Worm (Caenorhabditis elegans) whole organism, late embryonic: Measurements from ENCODE around the gene nyn-3.
A peak's percentile ranks its signal among the peaks of the same experiment; 100 is the strongest.

Source experiments
- F13H6.1 ChIP-seq: sonication (generic microtip); optimal IDR thresholded peaks from 2 replicates; lab custom pipeline; 2016; ENCODE audit warnings: missing genetic modification characterization, missing compliant biosample characterization
- K02D7.2 ChIP-seq: sonication (generic microtip); optimal IDR thresholded peaks from 2 replicates; lab custom pipeline; 2017; ENCODE audit warnings: mild to moderate bottlenecking, missing genetic modification characterization, missing compliant biosample characterization
- K09A11.1 ChIP-seq: sonication (generic microtip); optimal IDR thresholded peaks from 2 replicates; lab custom pipeline; 2017; ENCODE audit warnings: antibody characterized with exemption, mild to moderate bottlenecking, missing genetic modification characterization, missing compliant biosample characterization; ENCODE audit not compliant: insufficient read depth
- Y22D7AL.16 ChIP-seq: sonication (generic microtip); optimal IDR thresholded peaks from 2 replicates; lab custom pipeline; 2016; ENCODE audit warnings: missing genetic modification characterization, missing compliant biosample characterization
- ceh-14 ChIP-seq: sonication (generic microtip); optimal IDR thresholded peaks from 2 replicates; lab custom pipeline; 2016; ENCODE audit warnings: missing genotype, missing genetic modification characterization, missing compliant biosample characterization
- ceh-18 ChIP-seq: sonication (generic microtip); optimal IDR thresholded peaks from 2 replicates; lab custom pipeline; 2016; ENCODE audit warnings: missing genetic modification characterization, missing compliant biosample characterization
- ceh-19 ChIP-seq: fragments of 200-800 bp; sonication (Bioruptor generic); optimal IDR thresholded peaks from 2 replicates; lab custom pipeline; 2018; ENCODE audit warnings: mild to moderate bottlenecking, missing genetic modification characterization, missing compliant biosample characterization
- ceh-2 ChIP-seq: sonication (generic microtip); optimal IDR thresholded peaks from 2 replicates; lab custom pipeline; 2016; ENCODE audit warnings: missing genotype, missing genetic modification characterization, missing compliant biosample characterization
- ceh-22 ChIP-seq: sonication (generic microtip); optimal IDR thresholded peaks from 2 replicates; lab custom pipeline; 2017; ENCODE audit warnings: missing biosample characterization, missing genetic modification characterization
- ceh-24 ChIP-seq: sonication (generic microtip); optimal IDR thresholded peaks from 2 replicates; lab custom pipeline; 2016; ENCODE audit warnings: mild to moderate bottlenecking, missing genetic modification characterization, missing compliant biosample characterization
- ceh-30 ChIP-seq: fragments of 150-350 bp; optimal IDR thresholded peaks from 2 replicates; lab custom pipeline; 2014; ENCODE audit warnings: missing biosample characterization, missing genetic modification characterization
- ceh-31 ChIP-seq: sonication (generic microtip); optimal IDR thresholded peaks from 2 replicates; lab custom pipeline; 2016; ENCODE audit warnings: missing genetic modification characterization, missing compliant biosample characterization
- ceh-34 ChIP-seq: sonication (generic microtip); optimal IDR thresholded peaks from 2 replicates; lab custom pipeline; 2016; ENCODE audit warnings: mild to moderate bottlenecking, missing genetic modification characterization, missing compliant biosample characterization
- ceh-48 ChIP-seq: sonication (generic microtip); optimal IDR thresholded peaks from 2 replicates; lab custom pipeline; 2016; ENCODE audit warnings: missing genetic modification characterization, inconsistent platforms, missing compliant biosample characterization
- ceh-9 ChIP-seq: sonication (generic microtip); optimal IDR thresholded peaks from 2 replicates; lab custom pipeline; 2016; ENCODE audit warnings: mild to moderate bottlenecking, missing genetic modification characterization, inconsistent platforms, missing compliant biosample characterization
- che-1 ChIP-seq: sonication (generic microtip); optimal IDR thresholded peaks from 2 replicates; lab custom pipeline; 2016; ENCODE audit warnings: mild to moderate bottlenecking, missing genetic modification characterization, missing compliant biosample characterization
- dmd-4 ChIP-seq: sonication (generic microtip); optimal IDR thresholded peaks from 2 replicates; lab custom pipeline; 2016; ENCODE audit warnings: borderline replicate concordance, missing genetic modification characterization, missing compliant biosample characterization
- elt-2 ChIP-seq: sonication (generic microtip); optimal IDR thresholded peaks from 2 replicates; lab custom pipeline; 2016; ENCODE audit warnings: missing genetic modification reagents, missing genetic modification characterization, missing compliant biosample characterization
- ets-4 ChIP-seq: sonication (generic microtip); optimal IDR thresholded peaks from 2 replicates; lab custom pipeline; 2016; ENCODE audit warnings: missing genetic modification characterization, missing compliant biosample characterization
- fkh-10 ChIP-seq: fragments of 150-350 bp; optimal IDR thresholded peaks from 2 replicates; lab custom pipeline; 2014; ENCODE audit warnings: missing biosample characterization, missing genetic modification reagents, missing genetic modification characterization
- hlh-13 ChIP-seq: fragments of 200-800 bp; sonication (Bioruptor generic); optimal IDR thresholded peaks from 2 replicates; lab custom pipeline; 2018; ENCODE audit warnings: mild to moderate bottlenecking, missing genetic modification characterization, missing compliant biosample characterization
- hlh-30 ChIP-seq: sonication (generic microtip); optimal IDR thresholded peaks from 2 replicates; lab custom pipeline; 2017; ENCODE audit warnings: antibody characterized with exemption, missing genetic modification characterization, missing compliant biosample characterization; ENCODE audit not compliant: insufficient read depth
- hlh-6 ChIP-seq: sonication (generic microtip); optimal IDR thresholded peaks from 2 replicates; lab custom pipeline; 2016; ENCODE audit warnings: missing genotype, missing genetic modification characterization, missing compliant biosample characterization
- hlh-8 ChIP-seq: sonication (generic microtip); optimal IDR thresholded peaks from 2 replicates; lab custom pipeline; 2016; ENCODE audit warnings: missing genotype, missing genetic modification characterization, missing compliant biosample characterization
- lin-11 ChIP-seq: fragments of 200-800 bp; sonication (Bioruptor generic); optimal IDR thresholded peaks from 2 replicates; lab custom pipeline; 2018; ENCODE audit warnings: mild to moderate bottlenecking, missing genetic modification characterization, missing compliant biosample characterization
- mec-3 ChIP-seq: sonication (generic microtip); optimal IDR thresholded peaks from 2 replicates; lab custom pipeline; 2016; ENCODE audit warnings: borderline replicate concordance, missing genetic modification characterization, missing compliant biosample characterization
- pag-3 ChIP-seq: sonication (generic microtip); optimal IDR thresholded peaks from 2 replicates; lab custom pipeline; 2016; ENCODE audit warnings: missing compliant biosample characterization, missing genetic modification characterization, borderline replicate concordance
- pat-9 ChIP-seq: fragments of 200-800 bp; sonication (Bioruptor generic); optimal IDR thresholded peaks from 2 replicates; lab custom pipeline; 2018; ENCODE audit warnings: mild to moderate bottlenecking, missing genetic modification characterization, moderate library complexity, missing compliant biosample characterization
- pha-4 ChIP-seq: fragments of 150-350 bp; optimal IDR thresholded peaks from 2 replicates; lab custom pipeline; 2018; ENCODE audit warnings: missing biosample characterization, missing genetic modification reagents, missing genetic modification characterization
- pqm-1 ChIP-seq: sonication (generic microtip); optimal IDR thresholded peaks from 2 replicates; lab custom pipeline; 2016; ENCODE audit warnings: missing genetic modification characterization, missing compliant biosample characterization
- pros-1 ChIP-seq: fragments of 150-350 bp; optimal IDR thresholded peaks from 2 replicates; lab custom pipeline; 2014; ENCODE audit warnings: missing biosample characterization, missing genetic modification reagents, missing genetic modification characterization
- sdc-2 ChIP-seq: sonication (generic microtip); optimal IDR thresholded peaks from 2 replicates; lab custom pipeline; 2016; ENCODE audit warnings: missing genotype, missing genetic modification characterization, missing compliant biosample characterization
- sox-2 ChIP-seq: fragments of 200-800 bp; sonication (Bioruptor generic); IDR thresholded peaks from 2 replicates; pipeline ENCODE4 v1.3.6; 2022; ENCODE audit warnings: missing genetic modification reagents, missing genetic modification characterization, missing compliant biosample characterization
- sox-4 ChIP-seq: sonication (generic microtip); optimal IDR thresholded peaks from 2 replicates; lab custom pipeline; 2017; ENCODE audit warnings: mild to moderate bottlenecking, missing genetic modification characterization, inconsistent platforms, missing compliant biosample characterization
- syd-9 ChIP-seq: sonication (generic microtip); optimal IDR thresholded peaks from 2 replicates; lab custom pipeline; 2016; ENCODE audit warnings: mild to moderate bottlenecking, missing genetic modification characterization, moderate library complexity, missing compliant biosample characterization
- tbx-2 ChIP-seq: sonication (generic microtip); optimal IDR thresholded peaks from 2 replicates; lab custom pipeline; 2016; ENCODE audit warnings: missing genetic modification characterization, missing compliant biosample characterization
- ttx-3 ChIP-seq: sonication (generic microtip); optimal IDR thresholded peaks from 2 replicates; lab custom pipeline; 2016; ENCODE audit warnings: missing genetic modification reagents, missing genetic modification characterization, missing compliant biosample characterization
- unc-3 ChIP-seq, 2 experiments: fragments of 200-800 bp in 1 of 2; sonication (Bioruptor generic) in 1 of 2; sonication (generic microtip) in 1 of 2; conservative IDR thresholded peaks in 1 of 2; optimal IDR thresholded peaks in 1 of 2; 2 replicates each; pipeline versions ENCODE4 v1.3.6 to Lab custom; 2016 to 2022; ENCODE audit warnings: missing compliant biosample characterization in 2 of 2, missing genetic modification characterization in 2 of 2, missing genetic modification reagents in 1 of 2
- unc-86 ChIP-seq: sonication (generic microtip); optimal IDR thresholded peaks from 2 replicates; lab custom pipeline; 2016; ENCODE audit warnings: missing genetic modification characterization, missing compliant biosample characterization
- zip-5 ChIP-seq: sonication (generic microtip); optimal IDR thresholded peaks from 2 replicates; lab custom pipeline; 2016; ENCODE audit warnings: missing genetic modification characterization, missing compliant biosample characterization
- ztf-16 ChIP-seq: sonication (generic microtip); optimal IDR thresholded peaks from 2 replicates; lab custom pipeline; 2017; ENCODE audit warnings: missing genetic modification characterization, missing compliant biosample characterization

Gene nyn-3

DNA sequence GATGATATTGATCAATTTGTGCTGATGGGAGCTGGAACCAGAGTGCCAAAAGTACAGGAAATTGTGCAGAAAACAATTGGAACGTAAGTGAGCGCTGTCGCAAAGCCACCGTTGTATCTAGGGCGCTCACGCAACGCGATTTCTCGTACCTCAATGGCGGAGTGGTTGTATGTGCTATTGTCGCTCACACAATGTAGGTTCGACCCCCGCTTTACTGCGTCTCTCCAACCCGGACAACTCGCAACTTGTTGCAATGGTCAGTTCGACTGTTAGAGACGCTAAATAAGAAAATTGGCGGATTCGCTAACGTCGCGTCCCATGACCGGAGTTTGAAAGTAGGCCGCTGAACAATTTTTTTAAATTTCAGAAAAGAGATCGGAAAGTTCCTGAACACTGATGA lies 43.9 kb downstream of the nyn-3 start (continued):
- TF ChIP-seq ttx-3 (tag; lab: Kevin White, UChicago) (peak; percentile 42), hlh-6 (tag; lab: Kevin White, UChicago) (peak; percentile 84), unc-3 (GFP tag; conservative IDR thresholded peaks at IDR 0.05; lab: Robert Waterston, UW) (peak; percentile 73; the same call in 1 of the 2 replicates), unc-3 (tag; optimal IDR thresholded peaks at IDR 0.05; lab: Kevin White, UChicago) (peak; percentile 50), pha-4 (tag; lab: Kevin White, UChicago) (no peak), che-1 (tag; lab: Kevin White, UChicago) (peak; percentile 85), ceh-48 (tag; lab: Kevin White, UChicago) (peak; percentile 61), F13H6.1 (tag; lab: Kevin White, UChicago) (peak; percentile 40), mec-3 (tag; lab: Kevin White, UChicago) (no peak), lin-11 (tag; lab: Kevin White, UChicago) (peak; percentile 73), sox-2 (GFP tag; lab: Robert Waterston, UW) (peak; percentile 71), elt-2 (tag; lab: Kevin White, UChicago) (peak; percentile 76), ceh-34 (tag; lab: Kevin White, UChicago) (peak; percentile 74), ceh-19 (GFP tag; lab: Kevin White, UChicago) (peak; percentile 86), K09A11.1 (peak; percentile 25), ceh-9 (tag; lab: Kevin White, UChicago) (peak; percentile 38), pqm-1 (tag; lab: Kevin White, UChicago) (peak; percentile 20), ceh-24 (peak; percentile 64), hlh-8 (no peak), ceh-14 (tag; lab: Kevin White, UChicago) (peak; percentile 24), Y22D7AL.16 (peak; percentile 78), pat-9 (tag; lab: Kevin White, UChicago) (peak; percentile 72), sdc-2 (tag; lab: Kevin White, UChicago) (peak; percentile 61)

DNA sequence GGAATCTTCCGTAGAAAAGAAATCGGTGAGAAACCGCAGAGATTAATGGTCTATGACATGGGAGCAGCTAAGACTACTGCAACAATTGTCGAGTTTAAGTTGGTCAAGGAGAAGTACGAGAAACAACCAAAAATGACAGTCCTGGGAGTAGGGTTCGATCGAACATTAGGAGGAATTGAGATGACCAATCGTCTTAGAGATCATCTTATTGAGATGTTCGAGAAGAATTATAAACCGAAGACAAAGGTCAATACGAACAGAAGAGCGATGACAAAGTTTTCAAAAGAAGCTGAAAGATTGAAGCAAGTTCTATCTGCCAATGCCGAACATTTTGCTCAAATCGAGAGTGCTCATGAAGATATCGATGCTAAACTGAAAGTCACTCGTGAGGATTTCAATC lies 44.4 kb downstream of the nyn-3 start:
- TF ChIP-seq ceh-30 (no peak), pros-1 (tag; lab: Kevin White, UChicago) (no peak), ceh-2 (tag; lab: Kevin White, UChicago) (no peak), ceh-31 (tag; lab: Kevin White, UChicago) (no peak), sdc-2 (tag; lab: Kevin White, UChicago) (no peak), tbx-2 (tag; lab: Kevin White, UChicago) (no peak), K02D7.2 (no peak), pha-4 (tag; lab: Kevin White, UChicago) (no peak), hlh-6 (tag; lab: Kevin White, UChicago) (no peak), pqm-1 (tag; lab: Kevin White, UChicago) (no peak), dmd-4 (no peak), syd-9 (tag; lab: Kevin White, UChicago) (no peak), mec-3 (tag; lab: Kevin White, UChicago) (no peak), hlh-30 (tag; lab: Kevin White, UChicago) (no peak)
- TF ChIP-seq, all 69 proteins: peak for 0

- TF ChIP-seq ets-4 (no peak), ztf-16 (tag; lab: Kevin White, UChicago) (no peak), sox-4 (no peak), unc-86 (tag; lab: Kevin White, UChicago) (no peak), zip-5 (tag; lab: Kevin White, UChicago) (no peak), pag-3 (tag; lab: Kevin White, UChicago) (no peak), fkh-10 (GFP tag; lab: Kevin White, UChicago) (no peak), ceh-22 (tag; lab: Kevin White, UChicago) (no peak), lin-11 (tag; lab: Kevin White, UChicago) (no peak), ceh-18 (tag; lab: Kevin White, UChicago) (no peak), hlh-13 (GFP tag; lab: Kevin White, UChicago) (no peak), sox-2 (GFP tag; lab: Robert Waterston, UW) (no peak)
Observed at ce11 chrII:6247011-6247410, 45.4 kb downstream of the nyn-3 start, which contains the start of gene T24H7.2. T24H7.2 (plus strand) TSS chrII:6247311.
